Fruit fly (Drosophila melanogaster): ENCODE results near the gene Sgs5.

DNA sequence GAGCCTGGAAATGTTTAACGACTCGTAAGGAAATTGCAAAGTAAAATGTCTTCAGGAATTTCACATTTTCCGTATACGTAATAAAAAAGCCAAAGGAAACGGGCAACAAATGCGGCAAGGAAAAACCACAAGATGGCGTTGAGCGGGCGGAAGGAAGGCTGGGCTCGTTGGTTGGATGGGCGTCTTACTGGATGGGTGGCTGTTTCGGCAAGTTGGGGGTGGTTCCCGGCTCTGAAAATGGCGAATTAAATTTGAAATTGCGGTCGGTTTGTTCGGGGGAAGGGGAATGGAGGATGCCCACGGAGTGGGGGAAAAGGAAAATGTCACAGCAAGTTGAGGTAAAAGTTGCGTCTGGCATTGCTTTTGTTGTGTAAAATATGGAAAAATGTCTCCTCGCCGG is 4.5 kb downstream of the Sgs5 start:
- no peak for TF ChIP-seq Myc (optimal IDR thresholded peaks at IDR 0.05)
- TF ChIP-seq ttk (optimal IDR thresholded peaks at IDR 0.05) = no peak
- no peak for TF ChIP-seq insv (optimal IDR thresholded peaks at IDR 0.05)
- TF ChIP-seq h (optimal IDR thresholded peaks at IDR 0.05) = no peak
- no peak for TF ChIP-seq Sin3A (optimal IDR thresholded peaks at IDR 0.05)
- TF ChIP-seq psq (optimal IDR thresholded peaks at IDR 0.05) = no peak
